Worm (Caenorhabditis elegans) whole organism, mixed stage, embryonic: Measurements from ENCODE around the gene F25F2.1.

Experiments
- elt-3 ChIP-seq: fragments of 150-350 bp; optimal IDR thresholded peaks from 2 replicates; lab custom pipeline; 2014; ENCODE audit warnings: missing biosample characterization, missing genetic modification characterization
- lin-13 ChIP-seq: fragments of 150-350 bp; optimal IDR thresholded peaks from 2 replicates; lab custom pipeline; 2014; ENCODE audit warnings: missing biosample characterization, missing genetic modification characterization
- nhr-237 ChIP-seq: fragments of 150-350 bp; optimal IDR thresholded peaks from 2 replicates; lab custom pipeline; 2014; ENCODE audit warnings: missing biosample characterization, missing genetic modification characterization
- nhr-76 ChIP-seq: sonication (generic microtip); optimal IDR thresholded peaks from 2 replicates; lab custom pipeline; 2017; ENCODE audit warnings: missing biosample characterization, missing genetic modification characterization
- snpc-4 ChIP-seq: fragments of 150-350 bp; optimal IDR thresholded peaks from 2 replicates; lab custom pipeline; 2014; ENCODE audit warnings: missing biosample characterization, missing genetic modification characterization
- unc-39 ChIP-seq: fragments of 150-350 bp; optimal IDR thresholded peaks from 2 replicates; lab custom pipeline; 2014; ENCODE audit warnings: missing biosample characterization, missing genetic modification characterization

- TF ChIP-seq unc-39 (no peak), elt-3 (no peak), nhr-76 (tag; lab: Kevin White, UChicago) (no peak), snpc-4 (tag; lab: Kevin White, UChicago) (no peak), lin-13 (no peak), nhr-237 (tag; lab: Kevin White, UChicago) (no peak)
These were observed 44.7 kb downstream of the F25F2.1 start, which contains the start of gene imph-1 for ce11 chrIII:4553316-4553715.
